Fruit fly (Drosophila melanogaster) whole organism, embryonic: ENCODE data around the gene Pp1-13C.

Experiments
- Blimp-1 ChIP-seq: fragments of 200-800 bp; sonication (Bioruptor generic); optimal IDR thresholded peaks from 3 replicates; lab custom pipeline; 2018; ENCODE audit warnings: missing biosample characterization, missing genetic modification characterization, mild to moderate bottlenecking, moderate library complexity, missing genetic modification reagents
- CG10979 ChIP-seq: fragments of 200-800 bp; sonication (Bioruptor generic); optimal IDR thresholded peaks from 2 replicates; lab custom pipeline; 2018; ENCODE audit warnings: missing biosample characterization, mild to moderate bottlenecking, missing genetic modification characterization, moderate library complexity
- CG11696 ChIP-seq: fragments of 200-800 bp; sonication (Bioruptor generic); IDR thresholded peaks from 2 replicates; pipeline ENCODE4 v1.3.6; 2022; ENCODE audit warnings: missing biosample characterization, missing genetic modification characterization
- CG12391 ChIP-seq: fragments of 200-800 bp; sonication (Bioruptor generic); optimal IDR thresholded peaks from 3 replicates; lab custom pipeline; 2018; ENCODE audit warnings: missing biosample characterization, mild to moderate bottlenecking, missing genetic modification characterization, moderate library complexity
- CG12659 ChIP-seq: fragments of 200-800 bp; sonication (Bioruptor generic); optimal IDR thresholded peaks from 3 replicates; lab custom pipeline; 2017; ENCODE audit warnings: mild to moderate bottlenecking, missing biosample characterization, missing genetic modification reagents, missing genetic modification characterization
- CG13424 ChIP-seq: fragments of 200-800 bp; sonication (Bioruptor generic); optimal IDR thresholded peaks from 2 replicates; lab custom pipeline; 2019; ENCODE audit warnings: missing biosample characterization, mild to moderate bottlenecking, missing genetic modification characterization, moderate library complexity
- CG14710 ChIP-seq: fragments of 200-800 bp; sonication (Bioruptor generic); optimal IDR thresholded peaks from 3 replicates; lab custom pipeline; 2019; ENCODE audit warnings: missing biosample characterization, mild to moderate bottlenecking, missing genetic modification characterization, moderate library complexity
- CG1529 ChIP-seq: fragments of 200-800 bp; sonication (Bioruptor generic); optimal IDR thresholded peaks from 3 replicates; lab custom pipeline; 2018; ENCODE audit warnings: missing biosample characterization, missing genetic modification characterization
- CG17359 ChIP-seq: fragments of 200-800 bp; sonication (Bioruptor generic); optimal IDR thresholded peaks from 3 replicates; lab custom pipeline; 2018; ENCODE audit warnings: missing biosample characterization, mild to moderate bottlenecking, missing genetic modification characterization, moderate library complexity
- CG17361 ChIP-seq: fragments of 200-800 bp; sonication (Bioruptor generic); IDR thresholded peaks from 3 replicates; pipeline ENCODE4 v1.3.6; 2022; ENCODE audit warnings: missing biosample characterization, missing genetic modification characterization
- CG18262 ChIP-seq: fragments of 200-800 bp; optimal IDR thresholded peaks from 3 replicates; lab custom pipeline; 2019; ENCODE audit warnings: missing biosample characterization, mild to moderate bottlenecking, missing genetic modification characterization, moderate library complexity
- CG1832 ChIP-seq: fragments of 200-800 bp; sonication (Bioruptor generic); optimal IDR thresholded peaks from 2 replicates; lab custom pipeline; 2017; ENCODE audit warnings: missing biosample characterization, mild to moderate bottlenecking, missing genetic modification characterization, inconsistent platforms
- CG2199 ChIP-seq: fragments of 200-800 bp; sonication (Bioruptor generic); IDR thresholded peaks from 3 replicates; pipeline ENCODE4 v1.3.6; 2022; ENCODE audit warnings: missing biosample characterization, missing genetic modification characterization
- CG2678 ChIP-seq: fragments of 200-800 bp; sonication (Bioruptor generic); optimal IDR thresholded peaks from 3 replicates; lab custom pipeline; 2019; ENCODE audit warnings: missing biosample characterization, mild to moderate bottlenecking, missing genetic modification characterization, moderate library complexity
- CG2712 ChIP-seq: fragments of 200-800 bp; optimal IDR thresholded peaks from 3 replicates; lab custom pipeline; 2019; ENCODE audit warnings: missing biosample characterization, mild to moderate bottlenecking, missing genetic modification characterization, moderate library complexity
- CG42726 ChIP-seq: fragments of 200-800 bp; sonication (Bioruptor generic); IDR thresholded peaks from 2 replicates; pipeline ENCODE4 v1.3.6; 2022; ENCODE audit warnings: missing biosample characterization, missing genetic modification characterization; ENCODE audit not compliant: partially characterized antibody
- CG7556 ChIP-seq: fragments of 200-800 bp; sonication (Bioruptor generic); optimal IDR thresholded peaks from 2 replicates; lab custom pipeline; 2017; ENCODE audit warnings: missing biosample characterization, mild to moderate bottlenecking, missing genetic modification characterization
- CG7839 ChIP-seq: fragments of 200-800 bp; sonication (Bioruptor generic); optimal IDR thresholded peaks from 3 replicates; lab custom pipeline; 2018; ENCODE audit warnings: missing biosample characterization, mild to moderate bottlenecking, missing genetic modification characterization, moderate library complexity
- CG8290 ChIP-seq, 3 experiments: fragments of 200-800 bp; sonication (Bioruptor generic); optimal IDR thresholded peaks; 2 replicates each; lab custom pipeline; 2016 to 2019; ENCODE audit warnings: missing biosample characterization in 3 of 3, missing genetic modification characterization in 3 of 3, mild to moderate bottlenecking in 2 of 3, moderate library complexity in 1 of 3
- CG8388 ChIP-seq: fragments of 200-800 bp; sonication (Bioruptor generic); optimal IDR thresholded peaks from 2 replicates; lab custom pipeline; 2019; ENCODE audit warnings: missing biosample characterization, mild to moderate bottlenecking, missing genetic modification characterization, moderate library complexity
- CG8478 ChIP-seq: fragments of >200 bp; optimal IDR thresholded peaks from 2 replicates; lab custom pipeline; 2018
- CG8765 ChIP-seq: fragments of 200-800 bp; sonication (Bioruptor generic); IDR thresholded peaks from 2 replicates; pipeline ENCODE4 v1.3.6; 2022; ENCODE audit warnings: missing biosample characterization, missing genetic modification characterization
- CG8924 ChIP-seq: fragments of 200-800 bp; optimal IDR thresholded peaks from 3 replicates; lab custom pipeline; 2019; ENCODE audit warnings: missing biosample characterization, mild to moderate bottlenecking, missing genetic modification characterization, moderate library complexity
- D19A ChIP-seq: fragments of 200-800 bp; optimal IDR thresholded peaks from 3 replicates; lab custom pipeline; 2019; ENCODE audit warnings: missing biosample characterization, mild to moderate bottlenecking, missing genetic modification characterization, moderate library complexity
- Ets65A ChIP-seq: fragments of 200-800 bp; sonication (Bioruptor generic); peaks from one replicate; lab custom pipeline; 2016; ENCODE audit warnings: missing biosample characterization, missing genetic modification characterization
- Ets97D ChIP-seq: fragments of 200-800 bp; sonication (Bioruptor generic); optimal IDR thresholded peaks from 3 replicates; lab custom pipeline; 2016; ENCODE audit warnings: missing biosample characterization, missing genetic modification characterization
- Hr39 ChIP-seq: fragments of >200 bp; optimal IDR thresholded peaks from 2 replicates; lab custom pipeline; 2017
- Hr51 ChIP-seq, 2 experiments: fragments of 200-800 bp; sonication (Bioruptor generic); optimal IDR thresholded peaks; 2 replicates in 1 of 2; 3 replicates in 1 of 2; lab custom pipeline; 2016 to 2018; ENCODE audit warnings: missing biosample characterization in 2 of 2, missing genetic modification characterization in 2 of 2, mild to moderate bottlenecking in 1 of 2, moderate library complexity in 1 of 2
- Nf-YB ChIP-seq: fragments of 200-800 bp; sonication (Bioruptor generic); optimal IDR thresholded peaks from 3 replicates; lab custom pipeline; 2019; ENCODE audit warnings: missing biosample characterization, mild to moderate bottlenecking, missing genetic modification characterization, moderate library complexity
- Nf-YC ChIP-seq: fragments of 200-800 bp; optimal IDR thresholded peaks from 3 replicates; lab custom pipeline; 2019; ENCODE audit warnings: missing biosample characterization, mild to moderate bottlenecking, missing genetic modification characterization, moderate library complexity
- btn ChIP-seq: fragments of 200-800 bp; sonication (Bioruptor generic); optimal IDR thresholded peaks from 2 replicates; lab custom pipeline; 2016; ENCODE audit warnings: missing biosample characterization, missing genetic modification characterization
- dmrt11E ChIP-seq: fragments of 200-800 bp; sonication (Bioruptor generic); optimal IDR thresholded peaks from 3 replicates; lab custom pipeline; 2018; ENCODE audit warnings: missing biosample characterization, mild to moderate bottlenecking, missing genetic modification characterization, moderate library complexity
- gem ChIP-seq: fragments of 200-800 bp; sonication (Bioruptor generic); optimal IDR thresholded peaks from 2 replicates; lab custom pipeline; 2019; ENCODE audit warnings: missing biosample characterization, mild to moderate bottlenecking, missing genetic modification characterization, moderate library complexity
- jigr1 ChIP-seq: fragments of 200-800 bp; sonication (Bioruptor generic); IDR thresholded peaks from 3 replicates; pipeline ENCODE4 v1.3.6; 2022; ENCODE audit warnings: missing biosample characterization, missing genetic modification characterization
- lola ChIP-seq, 3 experiments: fragments of >200 bp in 2 of 3; fragments of 200-800 bp in 1 of 3; sonication (Bioruptor generic) in 1 of 3; optimal IDR thresholded peaks; 2 replicates each; lab custom pipeline; 2017 to 2019; ENCODE audit warnings: missing biosample characterization in 3 of 3, missing genetic modification characterization in 3 of 3, mild to moderate bottlenecking in 1 of 3, moderate library complexity in 1 of 3
- nmo ChIP-seq: fragments of 200-800 bp; sonication (Bioruptor generic); optimal IDR thresholded peaks from 2 replicates; lab custom pipeline; 2018; ENCODE audit warnings: missing biosample characterization, mild to moderate bottlenecking, missing genetic modification characterization, moderate library complexity
- org-1 ChIP-seq: fragments of 200-800 bp; sonication (Bioruptor generic); optimal IDR thresholded peaks from 2 replicates; lab custom pipeline; 2017; ENCODE audit warnings: missing biosample characterization, missing genetic modification characterization
- phol ChIP-seq: fragments of 200-800 bp; sonication (Bioruptor generic); optimal IDR thresholded peaks from 3 replicates; lab custom pipeline; 2018; ENCODE audit warnings: missing biosample characterization, mild to moderate bottlenecking, missing genetic modification characterization, moderate library complexity
- sens ChIP-seq: fragments of 200-800 bp; sonication (Bioruptor generic); peaks from one replicate; lab custom pipeline; 2016; ENCODE audit warnings: missing biosample characterization, missing genetic modification characterization
- seq ChIP-seq: fragments of 200-800 bp; sonication (Bioruptor generic); IDR thresholded peaks from 2 replicates; pipeline ENCODE4 v1.3.6; 2022; ENCODE audit warnings: missing biosample characterization, missing genetic modification characterization
- shn ChIP-seq: fragments of 200-800 bp; sonication (Bioruptor generic); optimal IDR thresholded peaks from 3 replicates; lab custom pipeline; 2016; ENCODE audit warnings: missing biosample characterization, missing genetic modification characterization
- slbo ChIP-seq: fragments of 200-800 bp; sonication (Bioruptor generic); IDR thresholded peaks from 2 replicates; pipeline ENCODE4 v1.3.6; 2022; ENCODE audit warnings: missing biosample characterization, missing genetic modification characterization
- sqz ChIP-seq: fragments of 200-800 bp; sonication (Bioruptor generic); optimal IDR thresholded peaks from 3 replicates; lab custom pipeline; 2018; ENCODE audit warnings: missing biosample characterization, mild to moderate bottlenecking, missing genetic modification characterization
- tio ChIP-seq: fragments of 200-800 bp; sonication (Bioruptor generic); optimal IDR thresholded peaks from 2 replicates; lab custom pipeline; 2017; ENCODE audit warnings: missing biosample characterization, missing genetic modification characterization, inconsistent platforms
- tll ChIP-seq, 2 experiments: fragments of 200-800 bp in 1 of 2; fragments of >200 bp in 1 of 2; sonication (Bioruptor generic) in 1 of 2; optimal IDR thresholded peaks; 2 replicates each; lab custom pipeline; 2017 to 2019; ENCODE audit warnings: missing biosample characterization in 2 of 2, missing genetic modification characterization in 2 of 2, mild to moderate bottlenecking in 1 of 2, moderate library complexity in 1 of 2
- tup ChIP-seq: fragments of 200-800 bp; sonication (Bioruptor generic); optimal IDR thresholded peaks from 2 replicates; lab custom pipeline; 2016; ENCODE audit warnings: missing biosample characterization, mild to moderate bottlenecking, missing genetic modification characterization, moderate library complexity
- twi ChIP-seq: fragments of 200-800 bp; optimal IDR thresholded peaks from 2 replicates; lab custom pipeline; 2019; ENCODE audit warnings: missing biosample characterization, mild to moderate bottlenecking, missing genetic modification characterization, moderate library complexity
- wek ChIP-seq: fragments of 200-800 bp; sonication (Bioruptor generic); optimal IDR thresholded peaks from 3 replicates; lab custom pipeline; 2018; ENCODE audit warnings: missing biosample characterization, mild to moderate bottlenecking, missing genetic modification characterization, moderate library complexity
- z ChIP-seq: fragments of 200-800 bp; sonication (Bioruptor generic); IDR thresholded peaks from 3 replicates; pipeline ENCODE4 v1.3.6; 2022; ENCODE audit warnings: missing biosample characterization, missing genetic modification characterization
- zf30C ChIP-seq: fragments of 200-800 bp; sonication (Bioruptor generic); optimal IDR thresholded peaks from 3 replicates; lab custom pipeline; 2018; ENCODE audit warnings: missing biosample characterization, mild to moderate bottlenecking, missing genetic modification characterization

Pp1-13C gene

DNA sequence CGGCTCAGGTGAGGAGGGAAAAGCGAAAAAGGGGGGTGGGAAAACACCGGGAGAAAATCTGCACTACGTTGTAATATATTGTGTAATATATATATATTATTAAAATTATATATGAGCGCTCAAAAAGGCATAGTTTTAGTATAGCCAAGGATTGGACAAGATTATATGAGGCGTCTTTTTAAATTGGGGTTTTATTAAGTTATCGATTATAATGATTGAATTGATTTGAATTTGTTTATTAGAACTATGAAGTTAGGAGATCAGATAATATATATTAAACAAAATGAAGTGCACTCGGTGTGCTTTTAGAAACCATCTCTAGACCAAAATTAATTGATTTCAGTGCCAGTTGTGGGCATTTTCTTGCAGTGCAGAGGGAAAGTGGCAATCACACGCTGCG is 2.8 kb upstream of the Pp1-13C start (continued):
- TF ChIP-seq btn (GFP tag; lab: Kevin White, UChicago), result no peak
- peak; percentile 67 for TF ChIP-seq CG17361
- TF ChIP-seq gem (tag; lab: Kevin White, UChicago), result peak; percentile 41
- peak; percentile 19 for TF ChIP-seq CG17359 (tag; lab: Kevin White, UChicago)
- TF ChIP-seq CG12391 (tag; lab: Kevin White, UChicago), result peak; percentile 22
- TF ChIP-seq Hr51 (GFP tag; optimal IDR thresholded peaks at IDR 0.05; lab: Kevin White, UChicago), result peak in 1 of 2 experiments; percentile 15
- no peak for TF ChIP-seq CG8290 (GFP tag; optimal IDR thresholded peaks at IDR 0.05; lab: Kevin White, UChicago)
- no peak for TF ChIP-seq CG8290 (tag; optimal IDR thresholded peaks at IDR 0.05; lab: Kevin White, UChicago)
- TF ChIP-seq sens, result peak; percentile 17
- TF ChIP-seq CG12659 (GFP tag; lab: Kevin White, UChicago), result peak; percentile 6
- TF ChIP-seq CG2712 (tag; lab: Kevin White, UChicago), result peak; percentile 28
- peak; percentile 53 for TF ChIP-seq CG18262 (tag; lab: Kevin White, UChicago)
- TF ChIP-seq shn, result no peak
- TF ChIP-seq CG11696 (GFP tag; lab: Robert Waterston, UW), result no peak
- TF ChIP-seq D19A (tag; lab: Kevin White, UChicago), result peak; percentile 10
- peak; percentile 37 for TF ChIP-seq Blimp-1 (GFP tag; lab: Kevin White, UChicago)
- TF ChIP-seq CG10979 (tag; lab: Kevin White, UChicago), result peak; percentile 54
- TF ChIP-seq z (GFP tag; lab: Robert Waterston, UW), result no peak
- TF ChIP-seq slbo (GFP tag; lab: Robert Waterston, UW), result peak; percentile 17; the same call in 1 of the 2 replicates
- no peak for TF ChIP-seq Ets97D (GFP tag; lab: Kevin White, UChicago)
- TF ChIP-seq CG2678 (tag; lab: Kevin White, UChicago), result peak; percentile 55
- peak; percentile 47 for TF ChIP-seq phol (tag; lab: Kevin White, UChicago)
- peak; percentile 10 for TF ChIP-seq CG7839 (tag; lab: Kevin White, UChicago)
- peak; percentile 48 for TF ChIP-seq nmo (GFP tag; lab: Kevin White, UChicago)
- TF ChIP-seq CG7556, result peak; percentile 45
- peak; percentile 11 for TF ChIP-seq dmrt11E (tag; lab: Kevin White, UChicago)
- peak in 1 of 3 experiments; percentile 46 for TF ChIP-seq lola (GFP tag; optimal IDR thresholded peaks at IDR 0.05; lab: Kevin White, UChicago)
- peak; percentile 31 for TF ChIP-seq CG14710 (tag; lab: Kevin White, UChicago)
- peak; percentile 33 for TF ChIP-seq CG13424 (tag; lab: Kevin White, UChicago)
- TF ChIP-seq CG8388 (GFP tag; lab: Kevin White, UChicago), result peak; percentile 12
- no peak for TF ChIP-seq org-1

DNA sequence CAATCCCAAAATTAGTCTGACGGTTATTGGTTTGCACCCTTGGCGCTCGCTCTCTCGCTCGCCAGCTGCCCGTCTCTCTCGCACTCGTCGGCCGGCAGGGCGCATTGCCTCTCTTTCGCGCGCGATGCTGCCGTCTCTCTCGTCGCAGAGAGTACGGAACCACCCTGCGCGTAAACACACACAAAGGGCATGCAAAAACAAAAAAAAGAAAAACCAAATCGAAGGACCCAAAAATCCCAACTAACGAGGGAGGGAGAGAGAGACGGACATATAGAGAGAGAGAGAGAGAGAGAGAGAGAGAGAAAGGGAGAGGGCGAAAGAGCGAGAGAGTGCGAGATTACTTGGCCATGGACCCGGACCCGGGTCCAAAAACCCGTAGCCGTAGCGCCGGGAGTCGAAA is 4.5 kb downstream of the Pp1-13C start:
- TF ChIP-seq CG8765 (GFP tag; lab: Robert Waterston, UW) (no peak), sqz (GFP tag; lab: Kevin White, UChicago) (peak; percentile 79), Hr39 (lab: Kevin White, UChicago) (peak; percentile 13), twi (tag; lab: Kevin White, UChicago) (peak; percentile 28), CG1832 (GFP tag; lab: Kevin White, UChicago) (peak; percentile 96), tio (GFP tag; lab: Kevin White, UChicago) (no peak), Nf-YB (GFP tag; lab: Kevin White, UChicago) (peak; percentile 95), wek (GFP tag; lab: Kevin White, UChicago) (no peak), jigr1 (GFP tag; lab: Robert Waterston, UW) (no peak), CG42726 (GFP tag; lab: Robert Waterston, UW) (no peak), tll (GFP tag; optimal IDR thresholded peaks at IDR 0.05; lab: Kevin White, UChicago) (peak in 1 of 2 experiments; percentile 65), Ets65A (GFP tag; lab: Kevin White, UChicago) (peak; percentile 74), Hr51 (GFP tag; optimal IDR thresholded peaks at IDR 0.05; lab: Kevin White, UChicago) (no peak), CG1529 (GFP tag; lab: Kevin White, UChicago) (no peak), Nf-YC (peak; percentile 97), CG8924 (tag; lab: Kevin White, UChicago) (peak; percentile 19), zf30C (GFP tag; lab: Kevin White, UChicago) (no peak), tup (GFP tag; lab: Kevin White, UChicago) (no peak), CG2199 (0 out of 3 replicates have a peak, but pooled peaks have one; percentile 33), CG8478 (lab: Kevin White, UChicago) (peak; percentile 87), seq (GFP tag; lab: Robert Waterston, UW) (0 out of 2 replicates have a peak, but pooled peaks have one; percentile 47)
